Worm (Caenorhabditis elegans) whole organism, L4 larva: Measurements from ENCODE around the gene rde-1.

Source experiments
- F44E2.7 ChIP-seq: fragments of 200-800 bp; sonication (Bioruptor generic); IDR thresholded peaks from 2 replicates; pipeline ENCODE4 v2.1.2; 2022; ENCODE audit warnings: missing genetic modification characterization, missing compliant biosample characterization
- lin-29 ChIP-seq: fragments of 200-800 bp; sonication (Bioruptor generic); IDR thresholded peaks from 2 replicates; pipeline ENCODE4 v1.3.6; 2022; ENCODE audit warnings: missing genetic modification reagents, missing genetic modification characterization, missing compliant biosample characterization
- unc-62 ChIP-seq, 3 experiments: fragments of 150-350 bp in 1 of 3; sonication (generic microtip); optimal IDR thresholded peaks in 2 of 3; peaks in 1 of 3; 1 replicate in 1 of 3; 2 replicates in 2 of 3; lab custom pipeline; 2014 to 2017; ENCODE audit warnings: missing biosample characterization in 3 of 3, missing genetic modification characterization in 3 of 3, missing genetic modification reagents in 3 of 3, missing genotype in 1 of 3

The rde-1 gene

DNA sequence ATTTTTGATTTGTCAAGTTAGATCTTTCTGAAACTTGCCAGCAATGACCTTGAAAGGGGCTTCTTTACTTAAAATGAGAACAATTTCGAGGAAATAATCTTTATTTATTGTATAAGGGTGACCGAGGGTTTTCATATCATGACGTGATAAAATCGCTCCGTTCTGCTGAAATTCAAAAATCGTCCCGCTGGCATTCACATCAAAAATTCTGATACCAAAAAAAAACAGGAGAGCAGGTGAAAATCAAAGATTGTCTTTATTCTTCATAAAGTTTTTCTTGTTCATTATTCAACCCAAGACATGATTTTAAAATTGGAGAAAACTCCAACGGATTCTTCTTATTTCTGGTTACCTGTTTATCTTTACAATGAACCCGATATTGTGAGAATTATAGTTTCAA is 47.3 kb downstream of the rde-1 start, which contains the start of gene sre-28:
Gene sre-28 (plus strand): TSS at position 301 of the 400 bp plus-strand sequence.
- TF ChIP-seq F44E2.7 (GFP tag; lab: Robert Waterston, UW) = no peak
- TF ChIP-seq unc-62 (GFP tag; optimal IDR thresholded peaks at IDR 0.05 in 1 of 2; lab: Kevin White, UChicago) = peak in 1 of 2 experiments; percentile 19
- TF ChIP-seq unc-62 (tag; optimal IDR thresholded peaks at IDR 0.05; lab: Kevin White, UChicago) = no peak

DNA sequence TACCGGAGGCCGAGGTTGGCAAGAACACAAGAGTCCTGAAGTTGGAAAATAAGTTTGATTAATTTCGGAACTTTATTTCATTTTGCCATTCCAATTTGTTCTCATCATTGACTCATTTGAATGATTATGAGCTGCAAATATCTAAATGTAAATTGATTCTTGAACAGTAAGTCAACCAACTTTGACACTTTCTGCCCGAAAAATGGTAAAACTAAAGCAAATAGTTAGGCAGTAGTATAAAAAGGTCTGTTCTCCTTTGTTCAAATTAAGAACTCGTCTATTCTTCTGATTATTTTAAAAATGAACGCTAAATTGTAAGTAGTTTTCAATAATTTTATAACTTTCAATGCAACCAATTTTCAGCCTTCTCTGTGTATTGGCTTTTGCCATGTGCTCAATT is 48.4 kb downstream of the rde-1 start, which contains the start of gene fipr-12:
Gene fipr-12 (plus strand): TSS at position 301 of the 400 bp plus-strand sequence.
- no peak for TF ChIP-seq lin-29 (GFP tag; lab: Robert Waterston, UW)
- peak in 1 of 2 experiments; percentile 70 for TF ChIP-seq unc-62 (GFP tag; optimal IDR thresholded peaks at IDR 0.05 in 1 of 2; lab: Kevin White, UChicago)
- no peak for TF ChIP-seq unc-62 (tag; optimal IDR thresholded peaks at IDR 0.05; lab: Kevin White, UChicago)
- TF ChIP-seq, all 104 proteins: peak for 1
